Fruit fly (Drosophila melanogaster): Measurements from ENCODE around the gene CG12111.

dm6 chrX:8538993-8539392 lies 31.8 kb downstream of the CG12111 start:
- no peak for TF ChIP-seq rn (GFP tag; IDR thresholded peaks at IDR 0.05)
- no peak for TF ChIP-seq Pif1A (GFP tag; optimal IDR thresholded peaks at IDR 0.05)
- peak; percentile 21 for TF ChIP-seq CG8301 (tag; optimal IDR thresholded peaks at IDR 0.05)
- peak; percentile 51 for TF ChIP-seq CG8159 (tag; optimal IDR thresholded peaks at IDR 0.05)
- peak; percentile 50; the same call in 1 of the 3 replicates for TF ChIP-seq CG4496 (GFP tag; IDR thresholded peaks at IDR 0.05)
- TF ChIP-seq Pif1B (GFP tag; optimal IDR thresholded peaks at IDR 0.05): no peak
- peak; percentile 40 for TF ChIP-seq CG14655 (GFP tag; optimal IDR thresholded peaks at IDR 0.05)
- peak; percentile 40 for TF ChIP-seq CG9948 (tag; optimal IDR thresholded peaks at IDR 0.05)
- TF ChIP-seq CG15710 (tag; optimal IDR thresholded peaks at IDR 0.05): peak; percentile 51
- peak; percentile 31 for TF ChIP-seq CG17806 (tag; optimal IDR thresholded peaks at IDR 0.05)
- TF ChIP-seq EcR (GFP tag; optimal IDR thresholded peaks at IDR 0.05): no peak
- TF ChIP-seq Snoo (tag; optimal IDR thresholded peaks at IDR 0.05): no peak
- peak; percentile 57 for TF ChIP-seq CG32121 (GFP tag; IDR thresholded peaks at IDR 0.05)
- TF ChIP-seq D1 (tag; optimal IDR thresholded peaks at IDR 0.05): no peak
